Worm (Caenorhabditis elegans): ENCODE results near the gene best-13.
A peak's percentile ranks its signal among the peaks of the same experiment; 100 is the strongest.

- no peak for TF ChIP-seq snpc-4 (tag; optimal IDR thresholded peaks at IDR 0.05)
- no peak for TF ChIP-seq nhr-84 (tag; optimal IDR thresholded peaks at IDR 0.05)
- no peak for TF ChIP-seq alr-1 (tag; optimal IDR thresholded peaks at IDR 0.05; ENCODE audit: borderline replicate concordance)
- no peak for TF ChIP-seq lin-39 (tag; optimal IDR thresholded peaks at IDR 0.05)
- no peak for TF ChIP-seq ztf-4 (tag; optimal IDR thresholded peaks at IDR 0.05)
- TF ChIP-seq elt-2 (tag; optimal IDR thresholded peaks at IDR 0.05), result peak; percentile 5
- no peak for TF ChIP-seq grh-1 (GFP tag; IDR thresholded peaks at IDR 0.05)
- TF ChIP-seq ama-1 (optimal IDR thresholded peaks at IDR 0.05), result no peak
- no peak for TF ChIP-seq dpl-1 (GFP tag; optimal IDR thresholded peaks at IDR 0.05)
- TF ChIP-seq nhr-47 (tag; optimal IDR thresholded peaks at IDR 0.05), result no peak
- TF ChIP-seq unc-62 (GFP tag; optimal IDR thresholded peaks at IDR 0.05), result no peak
Measured at ce11 chrIV:9854952-9855351, 48.8 kb upstream of the best-13 start.

Data from whole organism, L1 larva.